Worm (Caenorhabditis elegans): ENCODE results near the gene F11A5.17.

The F11A5.17 gene

DNA sequence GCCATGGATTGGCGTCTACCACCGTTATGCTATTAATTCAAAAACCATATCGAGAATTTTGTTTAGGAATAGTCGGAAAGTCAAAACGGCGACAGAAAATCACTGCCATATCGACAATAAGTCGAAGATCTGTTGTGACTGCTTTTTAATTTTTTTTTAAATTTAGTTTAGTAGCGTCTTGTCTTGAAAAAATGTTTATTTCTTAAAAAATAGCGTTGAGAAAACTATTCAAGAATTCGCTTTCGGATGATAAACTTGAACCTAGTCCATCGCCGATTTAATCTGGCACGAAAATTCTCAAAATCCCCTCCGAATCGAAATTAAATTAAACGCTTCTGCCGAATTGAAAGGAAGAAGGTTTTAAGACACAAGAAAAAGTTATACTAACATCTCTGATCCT is 9.7 kb upstream of the F11A5.17 start, which contains the start of gene srh-279:
TSS of gene srh-279 (plus strand) at position 301 of the 400 bp plus-strand sequence.
- TF ChIP-seq ceh-24 (tag; optimal IDR thresholded peaks at IDR 0.05) (no peak), ets-4 (tag; optimal IDR thresholded peaks at IDR 0.05) (no peak), nhr-232 (tag; optimal IDR thresholded peaks at IDR 0.05) (no peak), F13H6.1 (tag; optimal IDR thresholded peaks at IDR 0.05) (no peak), fax-1 (tag; optimal IDR thresholded peaks at IDR 0.05) (no peak), tbx-7 (tag; optimal IDR thresholded peaks at IDR 0.05) (no peak), fkh-10 (GFP tag; optimal IDR thresholded peaks at IDR 0.05) (no peak), pha-4 (tag; optimal IDR thresholded peaks at IDR 0.05) (no peak), unc-3 (GFP tag; conservative IDR thresholded peaks at IDR 0.05) (no peak), unc-3 (tag; optimal IDR thresholded peaks at IDR 0.05) (no peak), hlh-15 (tag; optimal IDR thresholded peaks at IDR 0.05) (no peak), hlh-30 (tag; optimal IDR thresholded peaks at IDR 0.05; ENCODE audit: insufficient read depth) (no peak), sox-4 (tag; optimal IDR thresholded peaks at IDR 0.05) (no peak)

DNA sequence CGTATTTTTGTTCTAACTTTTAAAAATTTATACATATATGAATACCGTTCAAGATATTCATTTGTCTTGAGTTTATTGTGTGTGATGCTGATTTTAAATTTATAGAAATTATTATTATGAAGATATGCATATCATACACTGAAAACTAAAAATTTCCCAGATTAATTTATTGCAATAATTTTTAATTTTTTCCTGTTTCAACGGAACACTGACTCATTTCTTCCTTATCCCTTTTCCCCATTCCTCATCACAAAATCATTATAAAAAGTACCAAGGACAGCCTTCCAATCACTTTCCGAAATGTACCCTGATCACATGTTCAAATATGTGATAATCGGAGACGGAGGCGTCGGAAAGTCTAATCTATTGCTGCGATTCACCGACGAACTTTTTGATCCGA is 7.2 kb upstream of the F11A5.17 start, which contains the start of gene rabr-4:
TSS of gene rabr-4 (plus strand) at position 301 of the 400 bp plus-strand sequence.
- TF ChIP-seq pat-9 (tag; optimal IDR thresholded peaks at IDR 0.05), result no peak

DNA sequence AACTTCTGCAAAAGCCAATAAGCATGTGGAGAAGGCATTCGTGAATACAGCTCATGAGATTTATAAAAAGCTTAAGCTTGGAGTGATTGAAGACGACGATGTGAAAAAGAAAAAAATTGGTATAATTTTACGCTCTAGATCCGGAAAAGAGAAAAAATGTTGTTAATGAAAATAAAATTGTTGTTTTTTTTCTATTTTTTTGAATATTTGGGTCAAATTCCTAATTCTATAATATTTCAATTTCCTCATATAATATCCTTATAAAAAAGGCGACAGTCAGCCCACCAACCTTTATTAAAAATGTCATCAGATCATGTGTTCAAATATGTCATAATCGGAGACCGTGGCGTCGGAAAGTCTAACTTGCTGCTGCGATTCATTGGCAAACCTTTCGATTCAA is 6.5 kb upstream of the F11A5.17 start, which contains the start of gene rabr-3:
TSS of gene rabr-3 (plus strand) at position 301 of the 400 bp plus-strand sequence.
- TF ChIP-seq K02D7.2 (tag; optimal IDR thresholded peaks at IDR 0.05) (no peak), ets-4 (tag; optimal IDR thresholded peaks at IDR 0.05) (no peak), dve-1 (tag; optimal IDR thresholded peaks at IDR 0.05) (no peak), ttx-3 (tag; optimal IDR thresholded peaks at IDR 0.05) (no peak), ceh-31 (tag; optimal IDR thresholded peaks at IDR 0.05) (no peak), unc-55 (GFP tag; optimal IDR thresholded peaks at IDR 0.05) (no peak), T23F11.4 (GFP tag; optimal IDR thresholded peaks at IDR 0.05) (no peak), ceh-45 (GFP tag; IDR thresholded peaks at IDR 0.05) (no peak), ceh-14 (tag; optimal IDR thresholded peaks at IDR 0.05) (no peak), pha-2 (tag; optimal IDR thresholded peaks at IDR 0.05) (no peak), Y22D7AL.16 (tag; optimal IDR thresholded peaks at IDR 0.05) (no peak), ama-1 (optimal IDR thresholded peaks at IDR 0.05) (no peak), hlh-13 (GFP tag; optimal IDR thresholded peaks at IDR 0.05) (no peak)

DNA sequence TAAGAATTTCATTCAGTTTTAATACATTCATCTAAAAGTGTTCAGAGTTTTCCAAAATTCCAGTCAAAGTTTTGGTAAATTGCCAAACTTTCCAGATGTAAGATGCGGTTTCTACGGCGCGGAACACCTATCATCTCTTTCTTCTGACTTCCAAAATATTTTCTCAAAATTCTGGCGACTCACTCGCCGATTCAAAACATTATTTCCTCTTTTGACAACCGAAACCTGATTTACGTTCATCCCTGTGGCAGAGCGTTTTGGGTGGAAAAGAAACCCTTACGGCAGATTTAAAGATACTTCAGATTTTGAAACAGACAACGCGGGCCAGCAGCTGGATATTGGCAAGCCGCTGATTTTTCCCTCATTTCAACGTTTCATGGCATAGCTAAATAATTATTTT is 3.8 kb upstream of the F11A5.17 start, which contains the start of gene F11A5.5:
TSS of gene F11A5.5 (plus strand) at position 301 of the 400 bp plus-strand sequence.
- TF ChIP-seq ahr-1 (tag; optimal IDR thresholded peaks at IDR 0.05) (no peak), unc-3 (GFP tag; conservative IDR thresholded peaks at IDR 0.05) (no peak), unc-3 (tag; optimal IDR thresholded peaks at IDR 0.05) (no peak), ceh-9 (tag; optimal IDR thresholded peaks at IDR 0.05) (no peak), ama-1 (optimal IDR thresholded peaks at IDR 0.05) (no peak), zip-5 (tag; optimal IDR thresholded peaks at IDR 0.05) (no peak)

DNA sequence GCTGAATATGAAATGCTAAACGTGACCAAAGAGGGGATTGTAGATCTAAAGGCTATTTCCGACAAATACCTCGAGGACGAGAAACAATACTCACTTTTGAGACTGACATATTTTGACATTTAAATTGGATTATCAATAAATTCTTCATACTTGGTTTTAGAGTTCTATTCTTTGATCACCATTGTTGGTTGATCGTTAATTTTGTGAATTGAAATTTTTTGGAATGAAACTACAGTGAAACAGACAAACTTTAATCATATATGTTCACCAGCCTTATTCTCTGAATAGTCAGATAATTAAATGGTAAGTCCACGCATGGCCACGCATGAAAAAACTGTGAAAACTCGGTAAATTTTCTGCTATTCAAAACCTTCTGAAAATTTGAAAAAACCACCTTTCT is 788 bp downstream of the F11A5.17 start, which contains the start of gene F11A5.18:
TSS of gene F11A5.18 (plus strand) at position 301 of the 400 bp plus-strand sequence.
- TF ChIP-seq zip-5 (tag; optimal IDR thresholded peaks at IDR 0.05) (no peak), elt-4 (tag; optimal IDR thresholded peaks at IDR 0.05) (no peak), ttx-3 (tag; optimal IDR thresholded peaks at IDR 0.05) (no peak), dve-1 (tag; optimal IDR thresholded peaks at IDR 0.05) (no peak), ceh-24 (tag; optimal IDR thresholded peaks at IDR 0.05) (no peak), hlh-8 (tag; optimal IDR thresholded peaks at IDR 0.05) (no peak)

DNA sequence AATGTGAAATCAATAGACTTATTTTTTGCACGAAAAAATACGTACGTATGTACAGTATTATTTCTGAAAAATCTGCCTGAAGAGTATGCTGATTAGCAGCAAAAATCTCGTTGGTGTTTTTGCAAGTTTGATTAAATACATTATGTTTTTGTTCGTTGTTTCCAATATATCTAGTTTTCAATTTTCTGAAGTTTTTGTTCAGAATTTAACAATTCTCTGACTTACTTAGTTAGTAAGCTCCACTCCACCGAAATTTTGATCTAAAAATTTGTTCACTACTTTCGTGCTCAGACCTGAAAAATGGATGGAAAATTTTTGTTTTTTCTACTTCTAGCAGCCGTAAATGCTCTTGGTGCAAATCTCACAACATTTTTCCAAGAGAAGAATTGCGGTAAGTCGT is 3.1 kb downstream of the F11A5.17 start, which contains the start of gene irld-26:
TSS of gene irld-26 (plus strand) at position 301 of the 400 bp plus-strand sequence.
- TF ChIP-seq ceh-18 (tag; optimal IDR thresholded peaks at IDR 0.05) (no peak), hlh-6 (tag; optimal IDR thresholded peaks at IDR 0.05) (no peak), unc-42 (tag; optimal IDR thresholded peaks at IDR 0.05) (no peak), fkh-10 (GFP tag; optimal IDR thresholded peaks at IDR 0.05) (no peak), unc-55 (GFP tag; optimal IDR thresholded peaks at IDR 0.05) (no peak), nhr-11 (tag; optimal IDR thresholded peaks at IDR 0.05) (no peak), ets-4 (tag; optimal IDR thresholded peaks at IDR 0.05) (no peak), ceh-45 (GFP tag; IDR thresholded peaks at IDR 0.05) (no peak), Y22D7AL.16 (tag; optimal IDR thresholded peaks at IDR 0.05) (no peak)
